Fruit fly (Drosophila melanogaster): ENCODE results near the gene CG8064.

The CG8064 gene

DNA sequence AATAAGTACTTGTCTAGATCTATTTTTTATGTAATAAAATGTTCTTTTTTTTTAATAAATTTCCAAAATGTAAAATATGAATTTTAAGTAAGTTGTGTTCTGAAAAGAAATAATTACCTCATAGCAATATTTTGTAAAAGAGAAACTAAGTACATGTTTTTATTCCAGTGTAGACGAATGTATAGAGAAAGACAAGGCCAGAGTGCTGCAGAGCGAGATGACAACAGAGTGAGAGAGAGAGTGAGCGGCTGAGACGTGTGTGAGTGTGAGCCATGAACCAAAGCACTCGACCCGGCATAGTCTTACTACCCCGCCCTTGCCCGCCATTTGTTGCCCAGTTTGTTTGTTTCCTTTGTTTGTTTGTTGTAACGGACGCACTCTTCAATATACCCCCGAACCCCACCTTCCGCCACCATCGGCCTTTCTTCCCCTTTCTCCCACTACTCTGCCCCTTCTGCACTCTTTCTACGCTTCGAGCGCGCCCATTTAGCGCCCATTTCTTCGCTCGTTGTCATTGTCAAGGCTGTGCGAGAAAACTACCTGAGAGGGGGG is 28.0 kb downstream of the CG8064 start (continued):
- TF ChIP-seq hbn (GFP tag; IDR thresholded peaks at IDR 0.05; ENCODE audit: partially characterized antibody): no peak
- 0 out of 3 replicates have a peak, but pooled peaks have one; percentile 70 for TF ChIP-seq gce (GFP tag; IDR thresholded peaks at IDR 0.05)
- TF ChIP-seq sd (tag; optimal IDR thresholded peaks at IDR 0.05): peak; percentile 25
- TF ChIP-seq Sox100B (GFP tag; optimal IDR thresholded peaks at IDR 0.05): peak; percentile 76
- peak; percentile 59 for TF ChIP-seq CG11247 (GFP tag; IDR thresholded peaks at IDR 0.05)
- TF ChIP-seq gfzf (GFP tag; optimal IDR thresholded peaks at IDR 0.05): no peak
- peak; percentile 20 for TF ChIP-seq unpg (GFP tag; optimal IDR thresholded peaks at IDR 0.05)
- peak; percentile 74 for TF ChIP-seq bcd (GFP tag; optimal IDR thresholded peaks at IDR 0.05)
- TF ChIP-seq ttk (GFP tag; IDR thresholded peaks at IDR 0.05): peak; percentile 83
- peak; percentile 72 for TF ChIP-seq dmrt11E (tag; optimal IDR thresholded peaks at IDR 0.05)
- peak; percentile 86 for TF ChIP-seq CG3407 (GFP tag; optimal IDR thresholded peaks at IDR 0.05)
- TF ChIP-seq CG2120 (GFP tag; optimal IDR thresholded peaks at IDR 0.05): peak; percentile 11
- no peak for TF ChIP-seq Bteb2 (GFP tag; optimal IDR thresholded peaks at IDR 0.05)
- TF ChIP-seq pho (GFP tag; optimal IDR thresholded peaks at IDR 0.05): no peak
- no peak for TF ChIP-seq insv (GFP tag; optimal IDR thresholded peaks at IDR 0.05)
- TF ChIP-seq CG5245 (GFP tag; optimal IDR thresholded peaks at IDR 0.05): no peak
- peak; percentile 75 for TF ChIP-seq grau (tag; optimal IDR thresholded peaks at IDR 0.05)
- peak in 1 of 2 experiments; percentile 74 for TF ChIP-seq Eip74EF (GFP tag; optimal IDR thresholded peaks at IDR 0.05)
- no peak for TF ChIP-seq CG6654 (GFP tag; optimal IDR thresholded peaks at IDR 0.05)
- peak; percentile 52 for TF ChIP-seq Kr (GFP tag; optimal IDR thresholded peaks at IDR 0.05)
- TF ChIP-seq dm (GFP tag; optimal IDR thresholded peaks at IDR 0.05): no peak
- peak; percentile 36; the same call in 1 of the 3 replicates for TF ChIP-seq H15 (GFP tag; IDR thresholded peaks at IDR 0.05)
- peak; percentile 54 for TF ChIP-seq Hmr (GFP tag; optimal IDR thresholded peaks at IDR 0.05)
- no peak for TF ChIP-seq CG14860 (GFP tag; IDR thresholded peaks at IDR 0.05; ENCODE audit: partially characterized antibody)
- no peak for TF ChIP-seq dimm (GFP tag; IDR thresholded peaks at IDR 0.05)
- TF ChIP-seq CG15514 (GFP tag; optimal IDR thresholded peaks at IDR 0.05): peak; percentile 51
- TF ChIP-seq H2.0 (GFP tag; IDR thresholded peaks at IDR 0.05): 0 out of 2 replicates have a peak, but pooled peaks have one; percentile 16
- no peak; the same call in 1 of the 2 replicates for TF ChIP-seq Ptx1 (GFP tag; IDR thresholded peaks at IDR 0.05)
- TF ChIP-seq klu (GFP tag; IDR thresholded peaks at IDR 0.05): no peak
- TF ChIP-seq Optix (GFP tag; IDR thresholded peaks at IDR 0.05): peak; percentile 61; the same call in 1 of the 3 replicates
- TF ChIP-seq tin (GFP tag; optimal IDR thresholded peaks at IDR 0.05): peak; percentile 35
- TF ChIP-seq Dip3 (GFP tag; optimal IDR thresholded peaks at IDR 0.05): peak; percentile 46
- peak; percentile 51 for TF ChIP-seq CG3838 (GFP tag; optimal IDR thresholded peaks at IDR 0.05)
- no peak for TF ChIP-seq Atf-2 (GFP tag; optimal IDR thresholded peaks at IDR 0.05)
- TF ChIP-seq Poxn (GFP tag; IDR thresholded peaks at IDR 0.05): no peak
- TF ChIP-seq p53 (GFP tag; optimal IDR thresholded peaks at IDR 0.05): peak; percentile 49
- peak; percentile 54 for TF ChIP-seq CG4707 (GFP tag; optimal IDR thresholded peaks at IDR 0.05)
- TF ChIP-seq CG17912 (GFP tag; optimal IDR thresholded peaks at IDR 0.05): no peak
- TF ChIP-seq CG31441 (GFP tag; IDR thresholded peaks at IDR 0.05): peak; percentile 83
- no peak for TF ChIP-seq fu2 (GFP tag; optimal IDR thresholded peaks at IDR 0.05)
- no peak; the same call in 1 of the 2 replicates for TF ChIP-seq cas (GFP tag; IDR thresholded peaks at IDR 0.05)
- peak in 1 of 2 experiments; percentile 76 for TF ChIP-seq Hr51 (GFP tag; optimal IDR thresholded peaks at IDR 0.05)
- no peak for TF ChIP-seq da (GFP tag; optimal IDR thresholded peaks at IDR 0.05)
- TF ChIP-seq lmd (GFP tag; IDR thresholded peaks at IDR 0.05): no peak
- TF ChIP-seq Nf-YB (GFP tag; optimal IDR thresholded peaks at IDR 0.05): peak; percentile 61
- TF ChIP-seq mirr (GFP tag; optimal IDR thresholded peaks at IDR 0.05): peak; percentile 80
- TF ChIP-seq slou (GFP tag; optimal IDR thresholded peaks at IDR 0.05): no peak
- no peak for TF ChIP-seq hkb (optimal IDR thresholded peaks at IDR 0.05)
- peak; percentile 73 for TF ChIP-seq hkb (GFP tag; IDR thresholded peaks at IDR 0.05)
- TF ChIP-seq Dref (GFP tag; IDR thresholded peaks at IDR 0.05): no peak
- no peak for TF ChIP-seq jigr1 (GFP tag; IDR thresholded peaks at IDR 0.05)

Data from whole organism, embryonic.